Worm (Caenorhabditis elegans) whole organism, L2 larva: Measurements from ENCODE around the gene epg-4.

ENCODE experiments used
- ZK546.5 ChIP-seq: sonication (generic microtip); optimal IDR thresholded peaks from 2 replicates; lab custom pipeline; 2017; ENCODE audit warnings: missing biosample characterization, missing genetic modification characterization
- ceh-82 ChIP-seq: fragments of 150-350 bp; optimal IDR thresholded peaks from 2 replicates; lab custom pipeline; 2014; ENCODE audit warnings: missing biosample characterization, missing genetic modification characterization
- egl-27 ChIP-seq: sonication (generic microtip); optimal IDR thresholded peaks from 3 replicates; lab custom pipeline; 2017; ENCODE audit warnings: missing biosample characterization, missing genetic modification reagents, missing genetic modification characterization
- elt-3 ChIP-seq: sonication (generic microtip); optimal IDR thresholded peaks from 2 replicates; lab custom pipeline; 2017; ENCODE audit warnings: missing biosample characterization, missing genetic modification characterization
- lin-11 ChIP-seq: fragments of 150-350 bp; sonication (generic microtip); optimal IDR thresholded peaks from 2 replicates; lab custom pipeline; 2014; ENCODE audit warnings: missing biosample characterization, missing genetic modification characterization, inconsistent platforms, mixed read lengths
- mdl-1 ChIP-seq, 2 experiments: fragments of 150-350 bp in 1 of 2; sonication (generic microtip) in 1 of 2; optimal IDR thresholded peaks; 2 replicates each; lab custom pipeline; 2017; ENCODE audit warnings: missing biosample characterization in 2 of 2, missing genetic modification characterization in 2 of 2
- nhr-23 ChIP-seq: fragments of 150-350 bp; optimal IDR thresholded peaks from 2 replicates; lab custom pipeline; 2014; ENCODE audit warnings: missing biosample characterization, missing genetic modification reagents, missing genetic modification characterization
- nhr-237 ChIP-seq: fragments of 150-350 bp; optimal IDR thresholded peaks from 2 replicates; lab custom pipeline; 2014; ENCODE audit warnings: missing biosample characterization, missing genetic modification characterization
- sma-9 ChIP-seq, 2 experiments: fragments of 150-350 bp in 1 of 2; sonication (generic microtip) in 1 of 2; optimal IDR thresholded peaks; 2 replicates each; lab custom pipeline; 2014 to 2016; ENCODE audit warnings: missing genetic modification characterization in 2 of 2, mild to moderate bottlenecking in 1 of 2, missing biosample characterization in 1 of 2, missing compliant biosample characterization in 1 of 2, missing genetic modification reagents in 1 of 2, moderate library complexity in 1 of 2
- snpc-4 ChIP-seq: fragments of 150-350 bp; optimal IDR thresholded peaks from 2 replicates; lab custom pipeline; 2014; ENCODE audit warnings: missing biosample characterization, missing genetic modification characterization
- unc-62 ChIP-seq: fragments of 150-350 bp; optimal IDR thresholded peaks from 2 replicates; lab custom pipeline; 2014; ENCODE audit warnings: missing biosample characterization, missing genetic modification reagents, missing genetic modification characterization
- zag-1 ChIP-seq: fragments of 150-350 bp; optimal IDR thresholded peaks from 2 replicates; lab custom pipeline; 2014; ENCODE audit warnings: missing biosample characterization, missing genetic modification characterization
- ztf-11 ChIP-seq: sonication (generic microtip); optimal IDR thresholded peaks from 2 replicates; lab custom pipeline; 2017; ENCODE audit warnings: missing biosample characterization, missing genetic modification characterization

DNA sequence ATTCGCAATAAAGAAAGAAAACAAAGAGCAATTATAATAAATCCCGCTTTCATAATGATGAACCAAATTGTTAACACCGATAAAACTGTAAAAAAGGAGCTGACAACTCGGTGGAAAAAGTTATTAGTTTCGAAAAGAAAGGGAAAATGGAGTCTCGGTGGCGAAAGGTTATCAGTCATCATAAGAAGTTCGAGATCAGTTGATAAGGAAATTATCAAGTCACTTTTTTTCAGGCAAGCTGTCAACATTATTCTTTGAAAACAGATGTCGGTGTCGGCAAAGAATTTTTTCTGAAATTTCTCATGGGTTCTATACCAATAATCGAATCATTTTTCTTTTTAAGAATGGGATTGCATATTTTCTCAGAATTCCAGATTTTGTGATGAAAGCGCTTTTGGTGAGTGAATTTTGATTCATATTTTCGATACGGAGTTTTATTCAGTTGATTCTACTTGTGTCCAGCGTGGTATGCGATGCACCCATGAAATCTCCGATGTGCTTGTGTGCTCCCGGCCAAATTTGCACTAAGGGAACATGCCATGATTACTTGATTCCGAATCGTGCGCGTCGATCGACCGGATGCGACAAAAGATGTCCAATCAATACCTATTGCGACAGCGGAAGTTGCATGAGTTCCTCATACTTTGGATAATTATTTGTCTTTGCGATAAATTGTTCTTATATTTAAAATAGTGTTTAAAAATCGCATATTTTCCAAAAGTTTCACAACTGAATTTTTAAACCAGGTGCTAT, 6.5 kb downstream of the epg-4 start, which contains the start of the genes F37C12.21 and F37C12.10:
- TF ChIP-seq ztf-11 (tag; lab: Kevin White, UChicago) (no peak), nhr-237 (tag; lab: Kevin White, UChicago) (no peak), nhr-23 (tag; lab: Kevin White, UChicago) (no peak), ceh-82 (tag; lab: Kevin White, UChicago) (no peak), egl-27 (tag; lab: Kevin White, UChicago) (no peak), elt-3 (no peak), lin-11 (tag; lab: Kevin White, UChicago) (no peak), sma-9 (GFP tag; optimal IDR thresholded peaks at IDR 0.05; lab: Kevin White, UChicago) (no peak), sma-9 (tag; optimal IDR thresholded peaks at IDR 0.05; lab: Kevin White, UChicago) (no peak), mdl-1 (tag; optimal IDR thresholded peaks at IDR 0.05; lab: Kevin White, UChicago) (no peak), zag-1 (tag; lab: Kevin White, UChicago) (no peak), ZK546.5 (tag; lab: Kevin White, UChicago) (no peak), unc-62 (GFP tag; lab: Kevin White, UChicago) (no peak), snpc-4 (no peak)
